Worm (Caenorhabditis elegans) whole organism, late embryonic: Measurements from ENCODE around the gene vnut-1.

Source experiments
- T23F11.4 ChIP-seq: fragments of 200-800 bp; sonication (Bioruptor generic); optimal IDR thresholded peaks from 2 replicates; lab custom pipeline; 2018; ENCODE audit warnings: mild to moderate bottlenecking, missing genetic modification characterization, missing compliant biosample characterization
- ceh-9 ChIP-seq: sonication (generic microtip); optimal IDR thresholded peaks from 2 replicates; lab custom pipeline; 2016; ENCODE audit warnings: mild to moderate bottlenecking, missing genetic modification characterization, inconsistent platforms, missing compliant biosample characterization
- dve-1 ChIP-seq: sonication (generic microtip); optimal IDR thresholded peaks from 2 replicates; lab custom pipeline; 2017; ENCODE audit warnings: antibody characterized with exemption, mild to moderate bottlenecking, missing genetic modification characterization, missing compliant biosample characterization
- elt-4 ChIP-seq: sonication (generic microtip); optimal IDR thresholded peaks from 2 replicates; lab custom pipeline; 2016; ENCODE audit warnings: missing genetic modification characterization, missing compliant biosample characterization
- lin-11 ChIP-seq: fragments of 200-800 bp; sonication (Bioruptor generic); optimal IDR thresholded peaks from 2 replicates; lab custom pipeline; 2018; ENCODE audit warnings: mild to moderate bottlenecking, missing genetic modification characterization, missing compliant biosample characterization
- madf-2 ChIP-seq: sonication (generic microtip); optimal IDR thresholded peaks from 2 replicates; lab custom pipeline; 2017; ENCODE audit warnings: missing genetic modification characterization, missing compliant biosample characterization
- nfya-1 ChIP-seq: sonication (generic microtip); optimal IDR thresholded peaks from 2 replicates; lab custom pipeline; 2017; ENCODE audit warnings: missing genetic modification characterization, mild to moderate bottlenecking, missing compliant biosample characterization, antibody characterized with exemption, moderate library complexity
- nhr-11 ChIP-seq: fragments of 150-350 bp; optimal IDR thresholded peaks from 2 replicates; lab custom pipeline; 2014; ENCODE audit warnings: missing biosample characterization, missing genetic modification characterization
- odd-2 ChIP-seq: sonication (generic microtip); optimal IDR thresholded peaks from 2 replicates; lab custom pipeline; 2017; ENCODE audit warnings: antibody characterized with exemption, mild to moderate bottlenecking, missing genetic modification characterization, missing compliant biosample characterization
- pha-4 ChIP-seq: fragments of 150-350 bp; optimal IDR thresholded peaks from 2 replicates; lab custom pipeline; 2018; ENCODE audit warnings: missing biosample characterization, missing genetic modification reagents, missing genetic modification characterization
- rnt-1 ChIP-seq: sonication (generic microtip); optimal IDR thresholded peaks from 2 replicates; lab custom pipeline; 2016; ENCODE audit warnings: missing genetic modification characterization, missing compliant biosample characterization
- unc-55 ChIP-seq: sonication (generic microtip); optimal IDR thresholded peaks from 2 replicates; lab custom pipeline; 2017; ENCODE audit warnings: missing biosample characterization, missing genetic modification reagents, missing genetic modification characterization

DNA sequence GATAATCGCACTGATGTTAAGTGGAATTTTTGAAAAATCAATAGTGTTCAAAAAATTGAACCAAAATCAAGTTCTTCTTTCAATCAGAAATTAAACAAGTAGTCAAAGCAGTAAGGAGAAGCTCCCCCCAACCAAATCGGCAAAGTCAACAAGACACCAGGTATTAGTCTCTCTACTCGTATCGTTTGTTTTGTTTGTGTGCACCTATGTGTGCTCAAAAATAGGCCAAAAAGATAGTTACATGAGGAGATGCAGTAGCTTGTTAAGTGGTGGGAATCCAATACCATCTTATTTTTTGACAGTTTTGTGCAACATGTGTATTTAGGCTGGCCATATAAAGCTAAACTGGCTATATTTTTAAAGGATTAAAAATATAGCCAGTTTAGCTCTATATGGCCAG, 16.6 kb downstream of the vnut-1 start, which contains the start of gene K10H10.12:
- TF ChIP-seq dve-1 (tag; lab: Kevin White, UChicago) (no peak), ceh-9 (tag; lab: Kevin White, UChicago) (no peak), T23F11.4 (GFP tag; lab: Kevin White, UChicago) (no peak), pha-4 (tag; lab: Kevin White, UChicago) (no peak), madf-2 (no peak), lin-11 (no peak), odd-2 (tag; lab: Kevin White, UChicago) (no peak), elt-4 (tag; lab: Kevin White, UChicago) (no peak), unc-55 (GFP tag; lab: Kevin White, UChicago) (no peak), nhr-11 (tag; lab: Kevin White, UChicago) (no peak), rnt-1 (tag; lab: Kevin White, UChicago) (no peak), nfya-1 (tag; lab: Kevin White, UChicago) (no peak)
